Worm (Caenorhabditis elegans): ENCODE measurements around the gene drd-10.

- TF ChIP-seq med-1 (GFP tag; optimal IDR thresholded peaks at IDR 0.05; ENCODE audit: insufficient read depth) (no peak), ztf-29 (GFP tag; IDR thresholded peaks at IDR 0.05) (no peak), ref-1 (GFP tag; conservative IDR thresholded peaks at IDR 0.05) (no peak), flt-1 (GFP tag; IDR thresholded peaks at IDR 0.05) (no peak), cog-1 (tag; optimal IDR thresholded peaks at IDR 0.05) (no peak), klf-2 (GFP tag; conservative IDR thresholded peaks at IDR 0.05) (no peak), ztf-23 (GFP tag; IDR thresholded peaks at IDR 0.05) (no peak), tab-1 (GFP tag; IDR thresholded peaks at IDR 0.05) (no peak), T22C8.4 (GFP tag; IDR thresholded peaks at IDR 0.05) (no peak)
These were observed 21.5 kb upstream of the drd-10 start, which contains the start of gene nhr-163 for ce11 chrV:6985943-6986342.
